Fruit fly (Drosophila melanogaster): Measurements from ENCODE around the gene Dcr-1.

Dcr-1 gene

DNA sequence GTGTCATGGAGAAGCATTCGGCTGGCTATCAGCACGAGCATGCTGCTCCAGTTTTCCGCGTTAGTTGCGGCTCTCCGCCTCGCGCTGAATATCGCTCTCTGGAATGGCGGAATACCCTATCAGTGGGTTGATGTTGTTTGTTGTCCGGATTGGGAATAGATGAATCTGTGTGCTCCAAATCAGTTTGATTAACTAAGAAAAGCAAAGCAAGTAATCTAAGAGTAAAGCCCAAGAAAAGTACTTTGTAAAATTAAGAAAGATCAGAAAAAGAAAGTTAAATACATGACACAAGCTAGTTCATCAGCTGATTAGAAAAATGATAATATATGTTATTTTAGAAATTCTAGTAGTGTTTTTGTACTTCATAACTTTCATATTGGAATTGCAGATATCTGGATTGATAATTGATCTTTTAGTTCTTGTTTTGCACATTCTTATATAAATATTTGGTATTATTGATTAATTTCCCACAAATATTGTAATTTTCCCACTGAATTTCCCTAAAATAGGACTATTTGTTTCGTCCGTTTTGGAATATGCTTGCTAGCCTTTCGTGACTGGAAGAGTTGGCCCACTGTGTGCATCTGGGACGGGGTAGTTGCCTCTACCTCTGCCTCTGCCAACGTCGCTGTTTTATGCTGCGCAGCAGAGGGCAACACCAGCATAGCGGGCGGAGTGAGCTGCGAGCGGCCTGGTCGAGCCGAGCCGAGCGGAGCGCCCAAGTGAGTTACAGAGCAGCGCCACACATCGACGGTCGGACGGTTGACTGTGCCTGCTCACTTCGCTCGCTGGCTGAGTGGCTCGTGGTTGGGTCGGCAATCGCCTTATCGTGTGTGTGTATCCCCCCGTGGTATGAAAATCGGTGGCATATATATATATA, 13.2 kb upstream of the Dcr-1 start (continued):
- TF ChIP-seq CoRest (tag; optimal IDR thresholded peaks at IDR 0.05), result peak; percentile 85
- TF ChIP-seq CG12155 (GFP tag; optimal IDR thresholded peaks at IDR 0.05), result peak; percentile 36
- peak; percentile 42 for TF ChIP-seq esg (GFP tag; conservative IDR thresholded peaks at IDR 0.05)
- TF ChIP-seq Atf-2 (GFP tag; optimal IDR thresholded peaks at IDR 0.05), result peak; percentile 55
- TF ChIP-seq CG7556 (GFP tag; optimal IDR thresholded peaks at IDR 0.05), result peak; percentile 89
- peak; percentile 43; the same call in 2 of the 3 replicates for TF ChIP-seq tgo (GFP tag; IDR thresholded peaks at IDR 0.05)
- TF ChIP-seq mirr (GFP tag; optimal IDR thresholded peaks at IDR 0.05), result peak; percentile 48
- TF ChIP-seq CG9215 (GFP tag; IDR thresholded peaks at IDR 0.05), result peak; percentile 42; the same call in 1 of the 2 replicates
- TF ChIP-seq Hr78 (GFP tag; optimal IDR thresholded peaks at IDR 0.05), result peak in 1 of 2 experiments; percentile 12
- peak; percentile 62 for TF ChIP-seq PHDP (tag; optimal IDR thresholded peaks at IDR 0.05)
- TF ChIP-seq fu2 (GFP tag; optimal IDR thresholded peaks at IDR 0.05), result no peak
- TF ChIP-seq repo (GFP tag; optimal IDR thresholded peaks at IDR 0.05), result peak; percentile 26
- TF ChIP-seq sc (optimal IDR thresholded peaks at IDR 0.05), result no peak
- peak; percentile 32 for TF ChIP-seq sc (GFP tag; optimal IDR thresholded peaks at IDR 0.05)
- peak; percentile 46 for TF ChIP-seq CG3407 (GFP tag; optimal IDR thresholded peaks at IDR 0.05)
- no peak for TF ChIP-seq CG2202 (tag; optimal IDR thresholded peaks at IDR 0.05)
- TF ChIP-seq Sry-δ (GFP tag; optimal IDR thresholded peaks at IDR 0.05), result no peak
- no peak for TF ChIP-seq Dp (GFP tag; optimal IDR thresholded peaks at IDR 0.05)
- peak; percentile 54; the same call in 1 of the 2 replicates for TF ChIP-seq CG16779 (GFP tag; IDR thresholded peaks at IDR 0.05)
- no peak for TF ChIP-seq Bdp1 (GFP tag; optimal IDR thresholded peaks at IDR 0.05)
- peak; percentile 23 for TF ChIP-seq ewg (GFP tag; optimal IDR thresholded peaks at IDR 0.05)
- no peak for TF ChIP-seq CG17186 (GFP tag; optimal IDR thresholded peaks at IDR 0.05)
- TF ChIP-seq Eip74EF (GFP tag; optimal IDR thresholded peaks at IDR 0.05), result no peak
- peak; percentile 76 for TF ChIP-seq CG18619 (GFP tag; optimal IDR thresholded peaks at IDR 0.05)
- 0 out of 3 replicates have a peak, but pooled peaks have one; percentile 5 for TF ChIP-seq zen2 (GFP tag; IDR thresholded peaks at IDR 0.05; ENCODE audit: partially characterized antibody)
- TF ChIP-seq CG11695 (GFP tag; IDR thresholded peaks at IDR 0.05), result no peak
- peak; percentile 83 for TF ChIP-seq CG11504 (tag; optimal IDR thresholded peaks at IDR 0.05)
- TF ChIP-seq Hr3 (GFP tag; optimal IDR thresholded peaks at IDR 0.05), result peak; percentile 60
- no peak for TF ChIP-seq pb (GFP tag; optimal IDR thresholded peaks at IDR 0.05)
- peak; percentile 85 for TF ChIP-seq row (GFP tag; IDR thresholded peaks at IDR 0.05)
- 0 out of 2 replicates have a peak, but pooled peaks have one; percentile 4 for TF ChIP-seq CG5953 (GFP tag; IDR thresholded peaks at IDR 0.05)
- peak; percentile 38 for TF ChIP-seq CG12071 (GFP tag; optimal IDR thresholded peaks at IDR 0.05)
- TF ChIP-seq NC2α (GFP tag; optimal IDR thresholded peaks at IDR 0.05), result no peak
- no peak for TF ChIP-seq hth (optimal IDR thresholded peaks at IDR 0.05)
- TF ChIP-seq sens (GFP tag), result peak; percentile 92
- TF ChIP-seq twi (tag; optimal IDR thresholded peaks at IDR 0.05), result peak; percentile 19
- TF ChIP-seq ci (GFP tag; IDR thresholded peaks at IDR 0.05), result peak; percentile 83
- peak; percentile 78 for TF ChIP-seq Dbx (GFP tag; IDR thresholded peaks at IDR 0.05)
- TF ChIP-seq Hsf (GFP tag; optimal IDR thresholded peaks at IDR 0.05), result peak; percentile 64
- TF ChIP-seq CG6272 (GFP tag; IDR thresholded peaks at IDR 0.05), result peak; percentile 52; the same call in 1 of the 2 replicates
- TF ChIP-seq CG17612 (GFP tag; IDR thresholded peaks at IDR 0.05), result 0 out of 2 replicates have a peak, but pooled peaks have one; percentile 44
- TF ChIP-seq CG33213 (GFP tag; optimal IDR thresholded peaks at IDR 0.05), result no peak
- TF ChIP-seq CG1233 (GFP tag; optimal IDR thresholded peaks at IDR 0.05), result peak; percentile 66
- peak; percentile 54 for TF ChIP-seq tin (GFP tag; optimal IDR thresholded peaks at IDR 0.05)
- no peak for TF ChIP-seq NK7.1 (GFP tag; optimal IDR thresholded peaks at IDR 0.05)
- no peak for TF ChIP-seq pzg (GFP tag; optimal IDR thresholded peaks at IDR 0.05)
- TF ChIP-seq CG1603 (tag; optimal IDR thresholded peaks at IDR 0.05), result peak; percentile 31
- peak; percentile 45; the same call in 1 of the 2 replicates for TF ChIP-seq CG10366 (GFP tag; IDR thresholded peaks at IDR 0.05)
- peak; percentile 37 for TF ChIP-seq CG7786 (GFP tag; optimal IDR thresholded peaks at IDR 0.05)
